Fruit fly (Drosophila melanogaster) whole organism, wandering third instar larva: ENCODE data around the gene fzo.

Experiments used
- Abd-B ChIP-seq: fragments of >200 bp; optimal IDR thresholded peaks from 2 replicates; lab custom pipeline; 2017; ENCODE audit warnings: missing biosample characterization, missing genetic modification characterization
- CG32264 ChIP-seq: fragments of 200-800 bp; sonication (Bioruptor generic); optimal IDR thresholded peaks from 2 replicates; lab custom pipeline; 2016; ENCODE audit warnings: missing biosample characterization, missing genetic modification characterization
- CG9705 ChIP-seq: fragments of 200-800 bp; sonication (Bioruptor generic); optimal IDR thresholded peaks from 2 replicates; lab custom pipeline; 2018; ENCODE audit warnings: missing biosample characterization, mild to moderate bottlenecking, missing genetic modification characterization
- CrebA ChIP-seq: fragments of 200-800 bp; sonication (Bioruptor generic); optimal IDR thresholded peaks from 2 replicates; lab custom pipeline; 2016; ENCODE audit warnings: missing biosample characterization, mild to moderate bottlenecking, missing genetic modification characterization, borderline replicate concordance
- Dfd ChIP-seq: fragments of >200 bp; optimal IDR thresholded peaks from 2 replicates; lab custom pipeline; 2017; ENCODE audit warnings: missing biosample characterization, missing genetic modification characterization
- Dif ChIP-seq: fragments of 200-275, 200-300 bp; sonication (Bioruptor generic); optimal IDR thresholded peaks from 2 replicates; lab custom pipeline; 2018; ENCODE audit warnings: missing biosample characterization, missing genetic modification characterization; ENCODE audit not compliant: partially characterized antibody
- GATAd ChIP-seq: sonication (Bioruptor generic); optimal IDR thresholded peaks from 2 replicates; lab custom pipeline; 2016; ENCODE audit warnings: missing biosample characterization, missing genetic modification characterization
- HLH106 ChIP-seq: fragments of 200-800 bp; optimal IDR thresholded peaks from 3 replicates; lab custom pipeline; 2019; ENCODE audit warnings: missing biosample characterization, mild to moderate bottlenecking, missing genetic modification characterization, moderate library complexity
- Hnf4 ChIP-seq: fragments of 200-800 bp; sonication (Bioruptor generic); optimal IDR thresholded peaks from 2 replicates; lab custom pipeline; 2016; ENCODE audit warnings: missing biosample characterization, mild to moderate bottlenecking, missing genetic modification characterization
- Hr78 ChIP-seq: fragments of >200 bp; optimal IDR thresholded peaks from 2 replicates; lab custom pipeline; 2017; ENCODE audit warnings: missing biosample characterization, missing genetic modification characterization
- Hr83 ChIP-seq: fragments of 200-300 bp; sonication (Bioruptor generic); optimal IDR thresholded peaks from 2 replicates; lab custom pipeline; 2016; ENCODE audit warnings: missing biosample characterization, mild to moderate bottlenecking, missing genetic modification characterization, moderate library complexity; ENCODE audit not compliant: poor library complexity, severe bottlenecking
- Jra ChIP-seq: sonication (Bioruptor generic); optimal IDR thresholded peaks from 2 replicates; lab custom pipeline; 2016; ENCODE audit warnings: missing biosample characterization, missing genetic modification characterization
- Mio ChIP-seq: sonication (Bioruptor generic); optimal IDR thresholded peaks from 2 replicates; lab custom pipeline; 2016; ENCODE audit warnings: missing biosample characterization, missing genetic modification characterization
- Myc ChIP-seq: fragments of >200 bp; optimal IDR thresholded peaks from 2 replicates; lab custom pipeline; 2017
- OdsH ChIP-seq: fragments of 200-800 bp; sonication (Bioruptor generic); optimal IDR thresholded peaks from 2 replicates; lab custom pipeline; 2016; ENCODE audit warnings: missing biosample characterization, mild to moderate bottlenecking, missing genetic modification characterization
- Rel ChIP-seq, 2 experiments: fragments of 200-800 bp; sonication (Bioruptor generic) in 1 of 2; optimal IDR thresholded peaks; 2 replicates in 1 of 2; 3 replicates in 1 of 2; lab custom pipeline; 2016 to 2019; ENCODE audit warnings: mild to moderate bottlenecking in 2 of 2, missing biosample characterization in 2 of 2, missing genetic modification characterization in 2 of 2, moderate library complexity in 1 of 2
- Sp1 ChIP-seq: fragments of 200-800 bp; sonication (Bioruptor generic); optimal IDR thresholded peaks from 3 replicates; lab custom pipeline; 2019; ENCODE audit warnings: missing biosample characterization, mild to moderate bottlenecking, missing genetic modification characterization, moderate library complexity
- Vsx2 ChIP-seq: fragments of 200-300, 225-300 bp; sonication (Bioruptor generic); optimal IDR thresholded peaks from 2 replicates; lab custom pipeline; 2018; ENCODE audit warnings: missing biosample characterization, missing genetic modification characterization; ENCODE audit not compliant: partially characterized antibody
- br ChIP-seq: fragments of 200-800 bp; sonication (Bioruptor generic); optimal IDR thresholded peaks from 2 replicates; lab custom pipeline; 2016; ENCODE audit warnings: missing biosample characterization, missing genetic modification characterization
- brk ChIP-seq: fragments of 200-800 bp; sonication (Bioruptor generic); optimal IDR thresholded peaks from 2 replicates; lab custom pipeline; 2016; ENCODE audit warnings: missing biosample characterization, mild to moderate bottlenecking, missing genetic modification characterization
- dl ChIP-seq, 2 experiments: fragments of 175-275, 200-275 bp in 1 of 2; fragments of 200-275 bp in 1 of 2; sonication (Bioruptor generic); optimal IDR thresholded peaks; lab custom pipeline; 2018; ENCODE audit warnings: mild to moderate bottlenecking in 2 of 2, missing biosample characterization in 2 of 2, missing genetic modification characterization in 2 of 2, moderate library complexity in 2 of 2; ENCODE audit not compliant: partially characterized antibody in 2 of 2, insufficient read depth in 1 of 2
- dmrt93B ChIP-seq: fragments of 200-800 bp; sonication (Bioruptor generic); optimal IDR thresholded peaks from 2 replicates; lab custom pipeline; 2018; ENCODE audit warnings: missing biosample characterization, mild to moderate bottlenecking, missing genetic modification characterization
- ey ChIP-seq: fragments of 200-800 bp; sonication (Bioruptor generic); optimal IDR thresholded peaks from 2 replicates; lab custom pipeline; 2016; ENCODE audit warnings: missing biosample characterization, missing genetic modification characterization
- foxo ChIP-seq, 2 experiments: fragments of 200-800 bp; sonication (Bioruptor generic); optimal IDR thresholded peaks; 2 replicates in 1 of 2; 3 replicates in 1 of 2; lab custom pipeline; 2016 to 2017; ENCODE audit warnings: missing biosample characterization in 2 of 2, missing genetic modification characterization in 2 of 2
- fru ChIP-seq: fragments of 200-800 bp; sonication (Bioruptor generic); optimal IDR thresholded peaks from 3 replicates; lab custom pipeline; 2016; ENCODE audit warnings: missing biosample characterization, mild to moderate bottlenecking, missing genetic modification characterization
- h ChIP-seq: fragments of 200-800 bp; sonication (Bioruptor generic); optimal IDR thresholded peaks from 3 replicates; lab custom pipeline; 2016; ENCODE audit warnings: missing biosample characterization, mild to moderate bottlenecking, missing genetic modification characterization
- jim ChIP-seq: fragments of 175-275, 200-325 bp; sonication (Bioruptor generic); optimal IDR thresholded peaks from 2 replicates; lab custom pipeline; 2016; ENCODE audit warnings: missing biosample characterization, mild to moderate bottlenecking, missing genetic modification characterization
- pan ChIP-seq: fragments of >200 bp; optimal IDR thresholded peaks from 2 replicates; lab custom pipeline; 2017
- psq ChIP-seq: fragments of 200-800 bp; sonication (Bioruptor generic); optimal IDR thresholded peaks from 3 replicates; lab custom pipeline; 2017; ENCODE audit warnings: missing biosample characterization, mild to moderate bottlenecking, missing genetic modification characterization, moderate library complexity
- rgr ChIP-seq: fragments of 200-800 bp; sonication (Bioruptor generic); optimal IDR thresholded peaks from 3 replicates; lab custom pipeline; 2016; ENCODE audit warnings: missing biosample characterization, mild to moderate bottlenecking, missing genetic modification characterization
- sage ChIP-seq: fragments of 200-800 bp; sonication (Bioruptor generic); optimal IDR thresholded peaks from 2 replicates; lab custom pipeline; 2016; ENCODE audit warnings: missing biosample characterization, mild to moderate bottlenecking, missing genetic modification characterization
- sv ChIP-seq: fragments of 200-800 bp; sonication (Bioruptor generic); optimal IDR thresholded peaks from 3 replicates; lab custom pipeline; 2016; ENCODE audit warnings: missing biosample characterization, missing genetic modification characterization
- tai ChIP-seq: sonication (Bioruptor generic); optimal IDR thresholded peaks from 2 replicates; lab custom pipeline; 2016; ENCODE audit warnings: missing biosample characterization, missing genetic modification characterization
- usp ChIP-seq: fragments of >200 bp; optimal IDR thresholded peaks from 2 replicates; lab custom pipeline; 2017; ENCODE audit warnings: missing biosample characterization, missing genetic modification characterization
- woc ChIP-seq: sonication (Bioruptor generic); optimal IDR thresholded peaks from 2 replicates; lab custom pipeline; 2016; ENCODE audit warnings: missing biosample characterization, mild to moderate bottlenecking, missing genetic modification characterization

fzo gene

dm6 chr3R:23248853-23249573 lies 45.2 kb upstream of the fzo start, which contains the start of gene CG4467:
Gene CG4467, minus strand, starts transcription at chr3R:23248903.
- peak in 1 of 2 experiments; percentile 23 for TF ChIP-seq dl (GFP tag; optimal IDR thresholded peaks at IDR 0.05; lab: Kevin White, UChicago; ENCODE audit: insufficient read depth in 1 of 2, partially characterized antibody in 2 of 2)
- peak; percentile 60 for TF ChIP-seq Dif (GFP tag; lab: Kevin White, UChicago)
- TF ChIP-seq pan (lab: Kevin White, UChicago): no peak

dm6 chr3R:23239934-23240632 lies 36.2 kb upstream of the fzo start:
- TF ChIP-seq Hnf4 (GFP tag; lab: Kevin White, UChicago) (no peak), Sp1 (GFP tag; lab: Kevin White, UChicago) (peak; percentile 35), fru (GFP tag; lab: Kevin White, UChicago) (no peak), HLH106 (tag; lab: Kevin White, UChicago) (peak; percentile 40), OdsH (GFP tag; lab: Kevin White, UChicago) (no peak), Hr83 (no peak), Vsx2 (GFP tag; lab: Kevin White, UChicago) (peak; percentile 53), woc (GFP tag; lab: Kevin White, UChicago) (peak; percentile 23), h (GFP tag; lab: Kevin White, UChicago) (peak; percentile 39), ey (peak; percentile 3), foxo (GFP tag; optimal IDR thresholded peaks at IDR 0.05; lab: Kevin White, UChicago) (peak in 1 of 2 experiments; percentile 36), sage (GFP tag; lab: Kevin White, UChicago) (no peak)

DNA sequence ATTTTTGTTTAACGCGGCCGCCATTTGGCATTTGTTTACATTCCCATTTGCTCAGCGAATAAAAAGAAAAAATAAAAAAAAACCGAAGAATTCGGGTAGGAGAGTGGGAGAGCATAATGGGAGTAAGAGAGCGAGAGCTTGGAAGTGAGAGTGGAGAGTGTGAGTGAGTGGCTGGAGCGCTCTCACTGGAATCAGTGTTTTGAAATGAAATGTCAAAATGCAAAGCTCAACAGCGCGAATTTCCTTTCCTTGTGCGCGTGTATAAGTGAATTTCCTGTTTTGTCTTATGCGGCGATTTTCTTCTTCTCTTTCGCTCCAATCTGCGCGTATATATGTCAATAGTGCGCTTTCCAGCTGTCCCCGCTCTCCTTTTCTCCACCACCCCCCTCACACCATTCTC lies 35.2 kb upstream of the fzo start:
- TF ChIP-seq Dif (GFP tag; lab: Kevin White, UChicago) (peak; percentile 24), fru (GFP tag; lab: Kevin White, UChicago) (no peak)

DNA sequence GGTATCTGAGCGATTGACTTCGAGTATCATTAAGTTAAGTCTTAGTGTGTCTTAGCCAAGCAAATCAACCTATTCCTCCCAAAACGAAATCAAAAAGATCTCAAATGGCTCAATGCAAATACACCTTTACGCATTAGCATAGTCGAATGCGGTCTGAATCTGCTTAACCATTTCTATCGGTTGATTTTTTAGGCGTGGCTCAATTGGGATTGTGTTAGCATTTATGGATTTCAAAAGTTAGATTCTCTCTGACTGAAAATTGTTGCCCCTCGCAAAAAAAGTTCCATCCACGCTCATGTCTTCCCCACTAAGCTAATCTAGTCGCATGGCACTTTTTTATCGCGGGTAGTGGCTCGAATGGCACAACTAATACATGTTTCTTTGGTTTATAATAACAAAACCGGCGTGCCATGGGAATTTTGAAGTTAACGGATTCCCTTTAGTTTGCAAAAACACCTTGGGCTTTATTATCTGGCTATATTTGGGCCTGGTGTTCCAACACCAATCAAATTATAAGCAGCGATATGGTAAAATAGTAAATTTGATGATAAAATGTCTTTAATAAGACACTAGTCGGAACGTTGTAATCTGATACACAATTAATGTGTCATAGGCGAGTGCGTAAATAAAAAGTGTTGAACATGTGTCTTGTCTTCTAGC lies 24.9 kb upstream of the fzo start:
- TF ChIP-seq Sp1 (GFP tag; lab: Kevin White, UChicago): no peak
- TF ChIP-seq usp: no peak
- TF ChIP-seq woc (GFP tag; lab: Kevin White, UChicago): no peak
- no peak for TF ChIP-seq jim (GFP tag; lab: Kevin White, UChicago)
- no peak for TF ChIP-seq dl (GFP tag; optimal IDR thresholded peaks at IDR 0.05; lab: Kevin White, UChicago; ENCODE audit: insufficient read depth in 1 of 2, partially characterized antibody in 2 of 2)
- TF ChIP-seq br (GFP tag; lab: Kevin White, UChicago): no peak
- TF ChIP-seq Abd-B (GFP tag; lab: Kevin White, UChicago): no peak
- TF ChIP-seq tai: no peak
- TF ChIP-seq brk: no peak
- TF ChIP-seq HLH106 (tag; lab: Kevin White, UChicago): no peak
- no peak for TF ChIP-seq ey
- TF ChIP-seq sv: no peak
- TF ChIP-seq Myc: no peak
- TF ChIP-seq Dif (GFP tag; lab: Kevin White, UChicago): no peak
- TF ChIP-seq rgr (GFP tag; lab: Kevin White, UChicago): no peak
- no peak for TF ChIP-seq Hr83
- no peak for TF ChIP-seq GATAd (GFP tag; lab: Kevin White, UChicago)
- no peak for TF ChIP-seq Dfd (GFP tag; lab: Kevin White, UChicago)

- TF ChIP-seq foxo (GFP tag; optimal IDR thresholded peaks at IDR 0.05; lab: Kevin White, UChicago) (no peak), Sp1 (GFP tag; lab: Kevin White, UChicago) (peak; percentile 48), dmrt93B (GFP tag; lab: Kevin White, UChicago) (no peak), CG32264 (GFP tag; lab: Kevin White, UChicago) (no peak), psq (peak; percentile 29), Vsx2 (GFP tag; lab: Kevin White, UChicago) (peak; percentile 58), fru (GFP tag; lab: Kevin White, UChicago) (peak; percentile 21), pan (lab: Kevin White, UChicago) (no peak), ey (no peak), Mio (no peak), Dif (GFP tag; lab: Kevin White, UChicago) (peak; percentile 80), jim (GFP tag; lab: Kevin White, UChicago) (no peak), Hr78 (GFP tag; lab: Kevin White, UChicago) (no peak), Jra (no peak), GATAd (GFP tag; lab: Kevin White, UChicago) (no peak), brk (no peak), CG9705 (GFP tag; lab: Kevin White, UChicago) (no peak), Rel (GFP tag; optimal IDR thresholded peaks at IDR 0.05; lab: Kevin White, UChicago) (no peak), Rel (tag; optimal IDR thresholded peaks at IDR 0.05; lab: Kevin White, UChicago) (peak; percentile 74), dl (GFP tag; optimal IDR thresholded peaks at IDR 0.05; lab: Kevin White, UChicago; ENCODE audit: insufficient read depth in 1 of 2, partially characterized antibody in 2 of 2) (peak; percentile 51 to 84), br (GFP tag; lab: Kevin White, UChicago) (peak; percentile 41), CrebA (peak; percentile 65), OdsH (GFP tag; lab: Kevin White, UChicago) (peak; percentile 29)
Measured at dm6 chr3R:23226521-23227039, 22.7 kb upstream of the fzo start, which contains the start of gene cnc. Gene cnc, minus strand, starts transcription at chr3R:23226711.
